Worm (Caenorhabditis elegans): ENCODE measurements around the gene T25D3.3.

T25D3.3 gene

ce11 chrII:186504-186903 is 34.1 kb downstream of the T25D3.3 start, which contains the start of gene T01D1.8:
T01D1.8 (plus strand) TSS chrII:186739.
- TF ChIP-seq egl-5 (tag; optimal IDR thresholded peaks at IDR 0.05) (no peak), zag-1 (tag; optimal IDR thresholded peaks at IDR 0.05) (no peak), ztf-11 (tag; optimal IDR thresholded peaks at IDR 0.05) (no peak), nfya-1 (tag; optimal IDR thresholded peaks at IDR 0.05; ENCODE audit: insufficient read depth) (no peak), jun-1 (tag; optimal IDR thresholded peaks at IDR 0.05) (no peak), nhr-43 (tag; optimal IDR thresholded peaks at IDR 0.05; ENCODE audit: poor library complexity, severe bottlenecking) (no peak), mdl-1 (tag; optimal IDR thresholded peaks at IDR 0.05) (no peak), elt-2 (tag; optimal IDR thresholded peaks at IDR 0.05) (no peak), skn-1 (tag; optimal IDR thresholded peaks at IDR 0.05) (no peak), nhr-28 (tag; optimal IDR thresholded peaks at IDR 0.05) (no peak), elt-3 (tag; optimal IDR thresholded peaks at IDR 0.05) (no peak), ceh-28 (tag; optimal IDR thresholded peaks at IDR 0.05) (no peak), tbx-2 (tag; optimal IDR thresholded peaks at IDR 0.05) (no peak), nhr-77 (tag; optimal IDR thresholded peaks at IDR 0.05) (no peak), ztf-4 (tag; optimal IDR thresholded peaks at IDR 0.05) (no peak), fos-1 (tag; optimal IDR thresholded peaks at IDR 0.05) (no peak)

ce11 chrII:188967-189366 is 36.6 kb downstream of the T25D3.3 start, which contains the start of gene T01D1.5:
T01D1.5 (minus strand) TSS chrII:189067.
- TF ChIP-seq unc-39 (tag; optimal IDR thresholded peaks at IDR 0.05) = no peak
- TF ChIP-seq lin-15B (tag; optimal IDR thresholded peaks at IDR 0.05) = no peak
- no peak for TF ChIP-seq ama-1 (optimal IDR thresholded peaks at IDR 0.05)
- TF ChIP-seq lin-39 (tag; optimal IDR thresholded peaks at IDR 0.05) = no peak
- no peak for TF ChIP-seq ZK546.5 (tag; optimal IDR thresholded peaks at IDR 0.05)
- no peak for TF ChIP-seq elt-2 (tag; optimal IDR thresholded peaks at IDR 0.05)
- no peak for TF ChIP-seq sea-2 (GFP tag; optimal IDR thresholded peaks at IDR 0.05)
- no peak for TF ChIP-seq daf-12 (tag; optimal IDR thresholded peaks at IDR 0.05)
- TF ChIP-seq elt-3 (tag; optimal IDR thresholded peaks at IDR 0.05) = no peak
- no peak for TF ChIP-seq zag-1 (tag; optimal IDR thresholded peaks at IDR 0.05)

ce11 chrII:192584-192983 is 40.2 kb downstream of the T25D3.3 start:
- TF ChIP-seq daf-12 (tag; optimal IDR thresholded peaks at IDR 0.05) (no peak), mml-1 (tag; optimal IDR thresholded peaks at IDR 0.05) (no peak)

ce11 chrII:194458-194857 is 42.1 kb downstream of the T25D3.3 start, which contains the start of gene abu-11:
abu-11 (minus strand) TSS chrII:194558.
- TF ChIP-seq lin-15B (tag; optimal IDR thresholded peaks at IDR 0.05) = no peak
- TF ChIP-seq elt-3 (tag; optimal IDR thresholded peaks at IDR 0.05) = no peak
- TF ChIP-seq fkh-10 (GFP tag; optimal IDR thresholded peaks at IDR 0.05) = no peak
- TF ChIP-seq nhr-28 (tag; optimal IDR thresholded peaks at IDR 0.05) = no peak
- TF ChIP-seq pha-4 (tag; optimal IDR thresholded peaks at IDR 0.05) = no peak
- no peak for TF ChIP-seq nhr-67 (tag; optimal IDR thresholded peaks at IDR 0.05)
- no peak for TF ChIP-seq ceh-9 (tag; optimal IDR thresholded peaks at IDR 0.05)
- no peak for TF ChIP-seq nhr-23 (tag; optimal IDR thresholded peaks at IDR 0.05)
- TF ChIP-seq ama-1 (optimal IDR thresholded peaks at IDR 0.05) = no peak
- TF ChIP-seq nhr-43 (tag; optimal IDR thresholded peaks at IDR 0.05; ENCODE audit: poor library complexity, severe bottlenecking) = no peak
- TF ChIP-seq nhr-25 (tag; optimal IDR thresholded peaks at IDR 0.05) = no peak
- TF ChIP-seq snpc-4 (tag; optimal IDR thresholded peaks at IDR 0.05) = no peak
- no peak for TF ChIP-seq ceh-16 (tag; optimal IDR thresholded peaks at IDR 0.05)
- no peak for TF ChIP-seq eor-1 (tag; optimal IDR thresholded peaks at IDR 0.05)
- TF ChIP-seq mdl-1 (tag; optimal IDR thresholded peaks at IDR 0.05) = no peak
- TF ChIP-seq skn-1 (tag; optimal IDR thresholded peaks at IDR 0.05) = no peak
- no peak for TF ChIP-seq nhr-237 (tag; optimal IDR thresholded peaks at IDR 0.05)
- no peak for TF ChIP-seq nhr-11 (tag; optimal IDR thresholded peaks at IDR 0.05)
- TF ChIP-seq lsy-12 (tag; optimal IDR thresholded peaks at IDR 0.05) = no peak

ce11 chrII:196685-197084 is 44.3 kb downstream of the T25D3.3 start, which contains the start of gene chs-2:
chs-2 (plus strand) TSS chrII:196985.
- TF ChIP-seq unc-39 (tag; optimal IDR thresholded peaks at IDR 0.05) = no peak
- TF ChIP-seq elt-3 (tag; optimal IDR thresholded peaks at IDR 0.05) = no peak
- TF ChIP-seq snpc-4 (tag; optimal IDR thresholded peaks at IDR 0.05) = no peak
- TF ChIP-seq sea-2 (GFP tag; optimal IDR thresholded peaks at IDR 0.05) = no peak
- no peak for TF ChIP-seq ama-1 (optimal IDR thresholded peaks at IDR 0.05)
- TF ChIP-seq lin-15B (tag; optimal IDR thresholded peaks at IDR 0.05) = no peak
- no peak for TF ChIP-seq lin-39 (tag; optimal IDR thresholded peaks at IDR 0.05)
- TF ChIP-seq jun-1 (tag; optimal IDR thresholded peaks at IDR 0.05) = no peak
- TF ChIP-seq daf-12 (tag; optimal IDR thresholded peaks at IDR 0.05) = no peak
- no peak for TF ChIP-seq ceh-16 (tag; optimal IDR thresholded peaks at IDR 0.05)
- no peak for TF ChIP-seq pha-4 (tag; optimal IDR thresholded peaks at IDR 0.05)
- no peak for TF ChIP-seq nhr-76 (tag; optimal IDR thresholded peaks at IDR 0.05)
- no peak for TF ChIP-seq nhr-43 (tag; optimal IDR thresholded peaks at IDR 0.05; ENCODE audit: poor library complexity, severe bottlenecking)
- no peak for TF ChIP-seq ztf-11 (tag; optimal IDR thresholded peaks at IDR 0.05)
- TF ChIP-seq aly-2 (tag; optimal IDR thresholded peaks at IDR 0.05) = no peak
- TF ChIP-seq ZK546.5 (tag; optimal IDR thresholded peaks at IDR 0.05) = no peak
- TF ChIP-seq mml-1 (tag; optimal IDR thresholded peaks at IDR 0.05) = no peak
